Fruit fly (Drosophila melanogaster) whole organism, adult: Measurements from ENCODE around the gene CG42671.

Source experiments
- CG11617 ChIP-seq: fragments of 200-800 bp; sonication (Bioruptor generic); optimal IDR thresholded peaks from 2 replicates; lab custom pipeline; 2017; ENCODE audit warnings: mild to moderate bottlenecking, missing biosample characterization, missing genetic modification reagents, missing genetic modification characterization
- CG12768 ChIP-seq: fragments of 200-800 bp; sonication (Bioruptor generic); optimal IDR thresholded peaks from 2 replicates; lab custom pipeline; 2017; ENCODE audit warnings: missing biosample characterization, missing genetic modification characterization, mild to moderate bottlenecking, moderate library complexity, missing genetic modification reagents
- CG33017 ChIP-seq: fragments of 200-800 bp; sonication (Bioruptor generic); optimal IDR thresholded peaks from 2 replicates; lab custom pipeline; 2018; ENCODE audit warnings: missing biosample characterization, mild to moderate bottlenecking, missing genetic modification characterization, moderate library complexity
- CG7045 ChIP-seq: fragments of 200-800 bp; sonication (Bioruptor generic); optimal IDR thresholded peaks from 2 replicates; lab custom pipeline; 2017; ENCODE audit warnings: missing biosample characterization, mild to moderate bottlenecking, missing genetic modification characterization
- Clk ChIP-seq: fragments of 200-800 bp; sonication (Bioruptor generic); optimal IDR thresholded peaks from 2 replicates; lab custom pipeline; 2017; ENCODE audit warnings: missing biosample characterization, missing genetic modification characterization
- Crg-1 ChIP-seq: fragments of 200-800 bp; sonication (Bioruptor generic); optimal IDR thresholded peaks from 2 replicates; lab custom pipeline; 2016; ENCODE audit warnings: missing biosample characterization, missing genetic modification characterization
- Mnt ChIP-seq: fragments of 200-800 bp; sonication (Bioruptor generic); optimal IDR thresholded peaks from 2 replicates; lab custom pipeline; 2016; ENCODE audit warnings: missing biosample characterization, mild to moderate bottlenecking, missing genetic modification characterization
- cic ChIP-seq: fragments of 200-800 bp; sonication (Bioruptor generic); optimal IDR thresholded peaks from 2 replicates; lab custom pipeline; 2017; ENCODE audit warnings: missing biosample characterization, mild to moderate bottlenecking, missing genetic modification characterization, moderate library complexity
- cnc ChIP-seq, 2 experiments: fragments of >200 bp; optimal IDR thresholded peaks; 2 replicates each; lab custom pipeline; 2017
- kay ChIP-seq: fragments of 200-800 bp; sonication (Bioruptor generic); peaks from one replicate; lab custom pipeline; 2016; ENCODE audit warnings: missing biosample characterization, missing genetic modification characterization, borderline replicate concordance
- ovo ChIP-seq: fragments of 200-800 bp; sonication (Bioruptor generic); optimal IDR thresholded peaks from 2 replicates; lab custom pipeline; 2016; ENCODE audit warnings: missing biosample characterization, missing genetic modification characterization
- tj ChIP-seq: fragments of 200-800 bp; sonication (Bioruptor generic); optimal IDR thresholded peaks from 3 replicates; lab custom pipeline; 2017; ENCODE audit warnings: missing biosample characterization, mild to moderate bottlenecking, missing genetic modification characterization, moderate library complexity
- toe ChIP-seq: fragments of 200-800 bp; sonication (Bioruptor generic); optimal IDR thresholded peaks from 2 replicates; lab custom pipeline; 2016; ENCODE audit warnings: missing biosample characterization, missing genetic modification characterization

- no peak for TF ChIP-seq CG7045 (GFP tag; lab: Kevin White, UChicago)
- TF ChIP-seq CG33017 (tag; lab: Kevin White, UChicago): no peak
- no peak for TF ChIP-seq CG11617 (GFP tag; lab: Kevin White, UChicago)
- no peak for TF ChIP-seq kay (GFP tag; lab: Kevin White, UChicago)
- no peak for TF ChIP-seq cic (GFP tag; lab: Kevin White, UChicago)
- TF ChIP-seq CG12768: no peak
- TF ChIP-seq ovo: no peak
- TF ChIP-seq tj (GFP tag; lab: Kevin White, UChicago): no peak
- TF ChIP-seq Crg-1 (GFP tag; lab: Kevin White, UChicago): no peak
- TF ChIP-seq cnc (optimal IDR thresholded peaks at IDR 0.05; lab: Kevin White, UChicago): no peak
- TF ChIP-seq Clk: no peak
- no peak for TF ChIP-seq toe
- TF ChIP-seq Mnt (GFP tag; lab: Kevin White, UChicago): no peak
Observed at dm6 chr3L:11279321-11279827, 65.1 kb downstream of the CG42671 start.
